Worm (Caenorhabditis elegans): ENCODE results near the gene F20B6.6.
A peak's percentile ranks its signal among the peaks of the same experiment; 100 is the strongest.

DNA sequence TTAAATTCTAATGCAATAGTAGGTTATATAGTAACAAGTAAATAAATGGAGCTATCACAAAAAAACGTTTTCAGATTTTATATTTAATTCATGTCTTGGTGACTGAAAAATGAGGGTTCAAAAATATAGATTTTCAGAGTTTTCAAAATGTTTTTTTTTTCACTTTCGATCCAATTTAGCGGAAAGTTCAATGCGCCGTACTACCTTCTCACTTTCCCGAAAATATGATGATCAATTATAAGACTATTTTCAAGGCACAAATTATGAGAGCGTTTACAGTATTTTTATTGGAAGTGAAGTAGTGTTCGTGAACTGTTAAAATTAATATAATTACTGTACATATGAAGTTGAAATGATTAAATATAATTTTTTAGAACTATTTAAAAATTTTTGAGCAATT, 8.9 kb downstream of the F20B6.6 start:
- TF ChIP-seq ZK546.5 (tag; optimal IDR thresholded peaks at IDR 0.05) (no peak), nhr-43 (tag; optimal IDR thresholded peaks at IDR 0.05; ENCODE audit: poor library complexity, severe bottlenecking) (peak; percentile 71), unc-62 (GFP tag; optimal IDR thresholded peaks at IDR 0.05) (no peak), fkh-10 (GFP tag; optimal IDR thresholded peaks at IDR 0.05) (no peak), tbx-2 (tag; optimal IDR thresholded peaks at IDR 0.05) (no peak), lin-15B (tag; optimal IDR thresholded peaks at IDR 0.05) (no peak), sea-2 (GFP tag; optimal IDR thresholded peaks at IDR 0.05) (no peak), zag-1 (tag; optimal IDR thresholded peaks at IDR 0.05) (no peak), snpc-4 (tag; optimal IDR thresholded peaks at IDR 0.05) (no peak), ama-1 (optimal IDR thresholded peaks at IDR 0.05) (no peak), nfya-1 (tag; optimal IDR thresholded peaks at IDR 0.05; ENCODE audit: insufficient read depth) (no peak), daf-12 (tag; optimal IDR thresholded peaks at IDR 0.05) (no peak), jun-1 (tag; optimal IDR thresholded peaks at IDR 0.05) (no peak), ceh-16 (tag; optimal IDR thresholded peaks at IDR 0.05) (no peak)
